Fruit fly (Drosophila melanogaster) S2 (cell line): Measurements from ENCODE around the gene Desat2.

Experiments used
- CG8478 ChIP-seq: fragments of >200 bp; optimal IDR thresholded peaks from 2 replicates; lab custom pipeline; 2018
- CTCF ChIP-seq, 2 experiments: fragments of >200 bp; optimal IDR thresholded peaks; 2 replicates each; lab custom pipeline; 2018

- TF ChIP-seq CTCF (optimal IDR thresholded peaks at IDR 0.05; lab: Kevin White, UChicago) (no peak), CG8478 (lab: Kevin White, UChicago) (no peak)
Observed at dm6 chr3R:12395880-12396279, 40.2 kb upstream of the Desat2 start, which contains the start of the genes CG10096 and CG10097.
